Worm (Caenorhabditis elegans) whole organism, L1 larva: ENCODE measurements around the gene Y54G2A.45.

ENCODE experiments used
- C04F5.9 ChIP-seq: sonication (generic microtip); optimal IDR thresholded peaks from 2 replicates; lab custom pipeline; 2016; ENCODE audit warnings: missing genetic modification characterization, missing compliant biosample characterization
- C16A3.4 ChIP-seq: fragments of 150-350 bp; optimal IDR thresholded peaks from 2 replicates; lab custom pipeline; 2014; ENCODE audit warnings: missing biosample characterization, missing genetic modification characterization
- Y116A8C.19 ChIP-seq: sonication (generic microtip); optimal IDR thresholded peaks from 2 replicates; lab custom pipeline; 2016; ENCODE audit warnings: missing compliant biosample characterization, missing genetic modification characterization, borderline replicate concordance
- aha-1 ChIP-seq: fragments of 150-350 bp; optimal IDR thresholded peaks from 2 replicates; lab custom pipeline; 2014; ENCODE audit warnings: missing biosample characterization, missing genetic modification characterization
- alr-1 ChIP-seq: fragments of 200-800 bp; sonication (Bioruptor generic); optimal IDR thresholded peaks from 2 replicates; lab custom pipeline; 2018; ENCODE audit warnings: borderline replicate concordance, mild to moderate bottlenecking, missing genetic modification characterization, missing compliant biosample characterization
- ama-1 ChIP-seq: fragments of 150-350 bp; optimal IDR thresholded peaks from 2 replicates; lab custom pipeline; 2014
- blmp-1 ChIP-seq: fragments of 150-350 bp; optimal IDR thresholded peaks from 2 replicates; lab custom pipeline; 2014; ENCODE audit warnings: missing biosample characterization, missing genetic modification characterization
- ceh-63 ChIP-seq: fragments of 200-800 bp; sonication (Bioruptor generic); optimal IDR thresholded peaks from 2 replicates; lab custom pipeline; 2018; ENCODE audit warnings: mild to moderate bottlenecking, missing genetic modification characterization, missing compliant biosample characterization
- dpl-1 ChIP-seq, 3 experiments: fragments of 150-350 bp in 2 of 3; sonication (generic microtip) in 1 of 3; optimal IDR thresholded peaks; 2 replicates each; lab custom pipeline; 2014 to 2017; ENCODE audit warnings: missing biosample characterization in 3 of 3, missing genetic modification characterization in 3 of 3, missing genetic modification reagents in 3 of 3
- dsc-1 ChIP-seq: sonication (generic microtip); optimal IDR thresholded peaks from 2 replicates; lab custom pipeline; 2016; ENCODE audit warnings: mild to moderate bottlenecking, missing genetic modification characterization, missing compliant biosample characterization
- efl-1 ChIP-seq, 4 experiments: fragments of 150-350 bp; optimal IDR thresholded peaks in 3 of 4; peaks in 1 of 4; 1 replicate in 1 of 4; 2 replicates in 3 of 4; lab custom pipeline; 2014; ENCODE audit warnings: missing biosample characterization in 2 of 4, missing genetic modification characterization in 2 of 4, missing genetic modification reagents in 2 of 4
- egl-13 ChIP-seq: sonication (generic microtip); optimal IDR thresholded peaks from 2 replicates; lab custom pipeline; 2016; ENCODE audit warnings: missing genotype, missing genetic modification reagents, missing genetic modification characterization, missing compliant biosample characterization
- elt-2 ChIP-seq: sonication (generic microtip); optimal IDR thresholded peaks from 2 replicates; lab custom pipeline; 2016; ENCODE audit warnings: missing genetic modification characterization, mild to moderate bottlenecking, inconsistent platforms, missing compliant biosample characterization, missing genetic modification reagents
- elt-3 ChIP-seq, 6 experiments: fragments of 150-350 bp in 1 of 6; sonication (generic microtip); optimal IDR thresholded peaks; 2 replicates each; lab custom pipeline; 2017 to 2018; ENCODE audit warnings: missing biosample characterization in 6 of 6, missing genetic modification characterization in 6 of 6, inconsistent platforms in 1 of 6
- fkh-10 ChIP-seq: sonication (generic microtip); optimal IDR thresholded peaks from 2 replicates; lab custom pipeline; 2017; ENCODE audit warnings: missing biosample characterization, missing genetic modification reagents, missing genetic modification characterization
- fkh-4 ChIP-seq: sonication (generic microtip); optimal IDR thresholded peaks from 2 replicates; lab custom pipeline; 2016; ENCODE audit warnings: missing compliant biosample characterization, missing genetic modification characterization, borderline replicate concordance
- fkh-8 ChIP-seq: sonication (generic microtip); optimal IDR thresholded peaks from 2 replicates; lab custom pipeline; 2016; ENCODE audit warnings: mild to moderate bottlenecking, missing genetic modification characterization, missing compliant biosample characterization
- fos-1 ChIP-seq: fragments of 150-350 bp; optimal IDR thresholded peaks from 2 replicates; lab custom pipeline; 2014; ENCODE audit warnings: missing biosample characterization, missing genetic modification characterization
- hlh-4 ChIP-seq: sonication (generic microtip); optimal IDR thresholded peaks from 2 replicates; lab custom pipeline; 2016; ENCODE audit warnings: mild to moderate bottlenecking, missing genetic modification characterization, missing compliant biosample characterization
- irx-1 ChIP-seq: sonication (generic microtip); optimal IDR thresholded peaks from 2 replicates; lab custom pipeline; 2016; ENCODE audit warnings: missing genetic modification characterization, missing compliant biosample characterization
- jun-1 ChIP-seq: fragments of 150-350 bp; optimal IDR thresholded peaks from 2 replicates; lab custom pipeline; 2014; ENCODE audit warnings: missing biosample characterization, missing genetic modification reagents, missing genetic modification characterization
- lin-13 ChIP-seq: fragments of 150-350 bp; optimal IDR thresholded peaks from 2 replicates; lab custom pipeline; 2014; ENCODE audit warnings: missing biosample characterization, missing genetic modification reagents, missing genetic modification characterization
- lin-35 ChIP-seq, 2 experiments: fragments of 150-350 bp; optimal IDR thresholded peaks; 2 replicates each; lab custom pipeline; 2014; ENCODE audit warnings: missing biosample characterization in 2 of 2, missing genetic modification characterization in 2 of 2, missing genetic modification reagents in 2 of 2
- lir-3 ChIP-seq: sonication (generic microtip); optimal IDR thresholded peaks from 2 replicates; lab custom pipeline; 2016; ENCODE audit warnings: mild to moderate bottlenecking, missing genetic modification characterization, moderate library complexity, missing compliant biosample characterization; ENCODE audit not compliant: poor library complexity
- mab-9 ChIP-seq: fragments of 200-800 bp; sonication (Bioruptor generic); IDR thresholded peaks from 2 replicates; pipeline ENCODE4 v1.3.6; 2022; ENCODE audit warnings: missing genetic modification reagents, missing genetic modification characterization, missing compliant biosample characterization
- mdl-1 ChIP-seq, 2 experiments: fragments of 150-350 bp; optimal IDR thresholded peaks; 2 replicates each; lab custom pipeline; 2014 to 2017; ENCODE audit warnings: missing biosample characterization in 2 of 2, missing genetic modification characterization in 2 of 2, inconsistent platforms in 1 of 2
- mef-2 ChIP-seq: fragments of 150-350 bp; optimal IDR thresholded peaks from 2 replicates; lab custom pipeline; 2014; ENCODE audit warnings: missing biosample characterization, missing genetic modification characterization
- nhr-11 ChIP-seq: fragments of 150-350 bp; optimal IDR thresholded peaks from 2 replicates; lab custom pipeline; 2014; ENCODE audit warnings: missing biosample characterization, missing genetic modification characterization
- nhr-12 ChIP-seq: sonication (generic microtip); optimal IDR thresholded peaks from 2 replicates; lab custom pipeline; 2017; ENCODE audit warnings: missing biosample characterization, missing genetic modification characterization
- nhr-19 ChIP-seq: fragments of 200-800 bp; sonication (Bioruptor generic); conservative IDR thresholded peaks from 2 replicates; pipeline ENCODE4 v1.3.6; 2022; ENCODE audit warnings: missing genetic modification characterization, missing compliant biosample characterization
- nhr-237 ChIP-seq: fragments of 150-350 bp; optimal IDR thresholded peaks from 2 replicates; lab custom pipeline; 2014; ENCODE audit warnings: missing biosample characterization, missing genetic modification characterization
- nhr-71 ChIP-seq: sonication (generic microtip); optimal IDR thresholded peaks from 2 replicates; lab custom pipeline; 2016; ENCODE audit warnings: mild to moderate bottlenecking, missing genetic modification characterization, moderate library complexity, missing compliant biosample characterization
- nhr-77 ChIP-seq: fragments of 150-350 bp; optimal IDR thresholded peaks from 2 replicates; lab custom pipeline; 2014; ENCODE audit warnings: missing biosample characterization, missing genetic modification characterization
- nhr-84 ChIP-seq: sonication (generic microtip); optimal IDR thresholded peaks from 2 replicates; lab custom pipeline; 2017; ENCODE audit warnings: missing biosample characterization, missing genetic modification characterization
- nhr-85 ChIP-seq: sonication (generic microtip); peaks from one replicate; lab custom pipeline; 2016; ENCODE audit warnings: missing genetic modification characterization, inconsistent platforms, missing compliant biosample characterization
- pag-3 ChIP-seq: sonication (generic microtip); optimal IDR thresholded peaks from 2 replicates; lab custom pipeline; 2017; ENCODE audit warnings: missing genetic modification characterization, mild to moderate bottlenecking, missing compliant biosample characterization, antibody characterized with exemption, borderline replicate concordance; ENCODE audit not compliant: insufficient read depth
- pax-3 ChIP-seq: fragments of 200-800 bp; sonication (Bioruptor generic); optimal IDR thresholded peaks from 2 replicates; lab custom pipeline; 2018; ENCODE audit warnings: mild to moderate bottlenecking, missing genetic modification characterization, moderate library complexity, missing compliant biosample characterization
- rnt-1 ChIP-seq: sonication (generic microtip); optimal IDR thresholded peaks from 2 replicates; lab custom pipeline; 2016; ENCODE audit warnings: mild to moderate bottlenecking, missing genetic modification characterization, moderate library complexity, missing compliant biosample characterization
- snpc-4 ChIP-seq: fragments of 150-350 bp; optimal IDR thresholded peaks from 2 replicates; lab custom pipeline; 2014; ENCODE audit warnings: missing biosample characterization, missing genetic modification characterization
- sptf-1 ChIP-seq: fragments of 150-350 bp; optimal IDR thresholded peaks from 2 replicates; lab custom pipeline; 2014; ENCODE audit warnings: missing biosample characterization, missing genetic modification characterization
- sup-37 ChIP-seq: fragments of 200-800 bp; sonication (Bioruptor generic); optimal IDR thresholded peaks from 2 replicates; lab custom pipeline; 2018; ENCODE audit warnings: mild to moderate bottlenecking, missing genetic modification characterization, missing compliant biosample characterization
- tbx-2 ChIP-seq: sonication (generic microtip); optimal IDR thresholded peaks from 2 replicates; lab custom pipeline; 2016; ENCODE audit warnings: missing genetic modification characterization, missing compliant biosample characterization
- tlp-1 ChIP-seq: fragments of 150-350 bp; optimal IDR thresholded peaks from 2 replicates; lab custom pipeline; 2014; ENCODE audit warnings: missing biosample characterization, missing genetic modification characterization
- unc-30 ChIP-seq: sonication (generic microtip); optimal IDR thresholded peaks from 2 replicates; lab custom pipeline; 2017; ENCODE audit warnings: missing biosample characterization, missing genetic modification characterization
- unc-86 ChIP-seq: sonication (generic microtip); optimal IDR thresholded peaks from 2 replicates; lab custom pipeline; 2016; ENCODE audit warnings: missing genetic modification characterization, missing compliant biosample characterization
- unc-98 ChIP-seq: fragments of 200-800 bp; sonication (Bioruptor generic); IDR thresholded peaks from 2 replicates; pipeline ENCODE4 v1.3.6; 2022; ENCODE audit warnings: missing genetic modification characterization, missing compliant biosample characterization
- vab-15 ChIP-seq: sonication (generic microtip); optimal IDR thresholded peaks from 2 replicates; lab custom pipeline; 2017; ENCODE audit warnings: missing genotype, mild to moderate bottlenecking, missing genetic modification characterization, missing compliant biosample characterization
- zag-1 ChIP-seq: fragments of 150-350 bp; optimal IDR thresholded peaks from 2 replicates; lab custom pipeline; 2014; ENCODE audit warnings: missing biosample characterization, missing genetic modification characterization
- zip-4 ChIP-seq: fragments of 200-800 bp; sonication (Bioruptor generic); optimal IDR thresholded peaks from 2 replicates; lab custom pipeline; 2018; ENCODE audit warnings: mild to moderate bottlenecking, missing genetic modification characterization, moderate library complexity, missing compliant biosample characterization
- ztf-4 ChIP-seq: fragments of 150-350 bp; optimal IDR thresholded peaks from 2 replicates; lab custom pipeline; 2014; ENCODE audit warnings: missing biosample characterization, missing genetic modification characterization

The Y54G2A.45 gene

DNA sequence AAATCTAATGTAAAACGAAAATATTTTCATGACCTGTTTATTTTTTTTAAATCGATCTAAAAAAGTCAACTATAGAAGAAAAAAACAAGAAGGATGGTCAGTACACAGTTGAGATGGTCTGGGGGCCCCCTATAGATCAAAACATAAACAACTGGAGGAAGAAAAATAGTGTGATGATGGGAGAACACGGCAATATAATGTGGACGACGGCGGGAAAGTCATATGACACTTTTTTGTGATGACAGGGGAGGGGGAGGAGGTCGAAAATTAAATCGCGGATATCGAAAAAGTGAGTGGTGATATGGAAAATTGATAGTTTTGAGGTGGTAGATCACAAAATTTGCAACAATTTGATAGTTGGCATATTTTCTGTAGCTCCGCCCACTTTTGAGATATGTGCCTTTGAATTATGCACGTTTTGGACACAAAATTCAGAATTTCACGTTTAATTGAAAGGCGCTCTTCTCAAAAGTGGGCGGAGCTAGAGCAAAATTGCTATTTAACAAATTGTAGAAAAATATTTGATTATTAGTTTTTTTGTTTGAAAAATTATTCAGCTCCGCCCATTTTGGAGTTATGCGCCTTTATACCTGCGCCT, 32.2 kb upstream of the Y54G2A.45 start (continued):
- TF ChIP-seq Y116A8C.19 (tag; lab: Kevin White, UChicago), result no peak
- TF ChIP-seq pax-3 (tag; lab: Kevin White, UChicago), result no peak
- no peak for TF ChIP-seq ztf-4 (tag; lab: Kevin White, UChicago)
- TF ChIP-seq fkh-4 (tag; lab: Kevin White, UChicago), result no peak
- no peak for TF ChIP-seq nhr-11 (tag; lab: Kevin White, UChicago)
- TF ChIP-seq nhr-237 (tag; lab: Kevin White, UChicago), result no peak
- TF ChIP-seq efl-1 (optimal IDR thresholded peaks at IDR 0.05; lab: Kevin White, UChicago), result no peak
- peak; percentile 11 to 64 for TF ChIP-seq efl-1 (GFP tag; optimal IDR thresholded peaks at IDR 0.05 in 1 of 2; lab: Kevin White, UChicago)
- no peak for TF ChIP-seq zip-4 (GFP tag; lab: Kevin White, UChicago)
- TF ChIP-seq irx-1 (tag; lab: Kevin White, UChicago), result no peak
- no peak for TF ChIP-seq tlp-1 (tag; lab: Kevin White, UChicago)
- TF ChIP-seq aha-1, result no peak
- no peak for TF ChIP-seq vab-15 (tag; lab: Kevin White, UChicago)
- no peak for TF ChIP-seq sptf-1 (tag; lab: Kevin White, UChicago)
- TF ChIP-seq ceh-63 (GFP tag; lab: Kevin White, UChicago), result no peak
- no peak for TF ChIP-seq zag-1
- TF ChIP-seq nhr-77, result no peak
- no peak for TF ChIP-seq nhr-84 (tag; lab: Kevin White, UChicago)
- no peak for TF ChIP-seq mab-9
- TF ChIP-seq fos-1 (tag; lab: Kevin White, UChicago), result no peak
- TF ChIP-seq lin-13, result no peak
- TF ChIP-seq dpl-1 (GFP tag; optimal IDR thresholded peaks at IDR 0.05; lab: Kevin White, UChicago), result peak in 2 of 3 experiments; percentile 3 to 22
- TF ChIP-seq fkh-8 (tag; lab: Kevin White, UChicago), result no peak
- TF ChIP-seq sup-37 (GFP tag; lab: Kevin White, UChicago), result peak; percentile 8
- TF ChIP-seq mef-2 (tag; lab: Kevin White, UChicago), result no peak
- no peak for TF ChIP-seq C04F5.9
- no peak for TF ChIP-seq elt-2 (tag; lab: Kevin White, UChicago)
- peak; percentile 12 for TF ChIP-seq nhr-19 (GFP tag; lab: Robert Waterston, UW)
- no peak for TF ChIP-seq lir-3
- no peak for TF ChIP-seq dsc-1 (tag; lab: Kevin White, UChicago)
- peak in 1 of 2 experiments; percentile 25 for TF ChIP-seq mdl-1 (tag; optimal IDR thresholded peaks at IDR 0.05; lab: Kevin White, UChicago)
- peak; percentile 14 for TF ChIP-seq pag-3 (tag; lab: Kevin White, UChicago)
- TF ChIP-seq lin-35 (GFP tag; optimal IDR thresholded peaks at IDR 0.05; lab: Kevin White, UChicago), result peak in 1 of 2 experiments; percentile 39
- TF ChIP-seq rnt-1 (tag; lab: Kevin White, UChicago), result peak; percentile 22
- TF ChIP-seq jun-1 (tag; lab: Kevin White, UChicago), result no peak

DNA sequence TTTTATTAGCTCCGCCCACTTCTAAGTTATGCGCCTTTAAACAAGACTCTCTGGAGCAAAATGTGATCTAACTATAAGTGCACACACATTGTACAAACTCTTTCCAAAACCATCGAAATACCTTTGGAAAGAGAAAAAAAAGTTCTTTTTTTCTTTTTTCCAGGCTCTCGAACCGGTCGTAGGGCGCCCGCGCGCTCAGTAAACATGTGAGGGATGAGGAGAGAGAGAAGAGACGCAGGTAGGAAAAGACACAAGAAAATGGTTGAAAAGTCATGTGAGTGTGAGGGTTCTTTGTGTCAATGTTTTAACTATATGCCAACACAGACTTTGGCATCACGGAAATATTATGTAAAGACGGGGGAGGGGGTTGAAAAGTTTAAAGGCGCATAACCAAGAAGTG, 31.2 kb upstream of the Y54G2A.45 start:
- TF ChIP-seq ama-1, result peak; percentile 89
- peak; percentile 45 for TF ChIP-seq unc-86 (tag; lab: Kevin White, UChicago)
- TF ChIP-seq mab-9, result 0 out of 2 replicates have a peak, but pooled peaks have one; percentile 30
- no peak for TF ChIP-seq hlh-4
- TF ChIP-seq egl-13 (tag; lab: Kevin White, UChicago), result no peak
- peak; percentile 88 for TF ChIP-seq tbx-2 (tag; lab: Kevin White, UChicago)
- peak; percentile 28 for TF ChIP-seq dsc-1 (tag; lab: Kevin White, UChicago)
- TF ChIP-seq nhr-12 (tag; lab: Kevin White, UChicago), result no peak
- peak; percentile 76 for TF ChIP-seq jun-1 (tag; lab: Kevin White, UChicago)
- peak in 1 of 2 experiments; percentile 86 for TF ChIP-seq mdl-1 (tag; optimal IDR thresholded peaks at IDR 0.05; lab: Kevin White, UChicago)
- no peak for TF ChIP-seq mef-2 (tag; lab: Kevin White, UChicago)
- peak; percentile 95 for TF ChIP-seq nhr-71 (tag; lab: Kevin White, UChicago)
- peak; percentile 51 for TF ChIP-seq pax-3 (tag; lab: Kevin White, UChicago)
- no peak for TF ChIP-seq ceh-63 (GFP tag; lab: Kevin White, UChicago)
- TF ChIP-seq unc-98 (GFP tag; lab: Robert Waterston, UW), result no peak
- TF ChIP-seq fkh-10, result no peak
- TF ChIP-seq Y116A8C.19 (tag; lab: Kevin White, UChicago), result no peak
- peak; percentile 96 for TF ChIP-seq pag-3 (tag; lab: Kevin White, UChicago)
- TF ChIP-seq C16A3.4 (tag; lab: Kevin White, UChicago), result peak; percentile 76
- TF ChIP-seq nhr-85, result peak; percentile 96
- TF ChIP-seq alr-1 (tag; lab: Kevin White, UChicago), result no peak
- peak; percentile 9 for TF ChIP-seq snpc-4
- TF ChIP-seq unc-30 (tag; lab: Kevin White, UChicago), result no peak
- TF ChIP-seq elt-3 (tag; optimal IDR thresholded peaks at IDR 0.05; lab: Kevin White, UChicago), result peak in 2 of 6 experiments; percentile 55 to 56
- TF ChIP-seq blmp-1, result peak; percentile 74
